Worm (Caenorhabditis elegans) whole organism, young adult: ENCODE measurements around the gene T01B4.3.
A peak's percentile ranks its signal among the peaks of the same experiment; 100 is the strongest.

ENCODE experiments used
- C06A6.2 ChIP-seq: fragments of 200-800 bp; sonication (Bioruptor generic); conservative IDR thresholded peaks from 2 replicates; pipeline ENCODE4 v1.3.6; 2022; ENCODE audit warnings: missing genetic modification characterization, missing compliant biosample characterization
- D2030.7 ChIP-seq: fragments of 200-800 bp; sonication (Bioruptor generic); IDR thresholded peaks from 2 replicates; pipeline ENCODE4 v1.3.6; 2022; ENCODE audit warnings: missing genetic modification reagents, missing genetic modification characterization, missing compliant biosample characterization
- F10E7.11 ChIP-seq: sonication (generic microtip); optimal IDR thresholded peaks from 2 replicates; lab custom pipeline; 2017; ENCODE audit warnings: mild to moderate bottlenecking, missing genetic modification characterization, moderate library complexity, missing compliant biosample characterization
- F55B11.4 ChIP-seq: sonication (generic microtip); optimal IDR thresholded peaks from 2 replicates; lab custom pipeline; 2016; ENCODE audit warnings: missing compliant biosample characterization, missing genetic modification characterization, borderline replicate concordance; ENCODE audit not compliant: insufficient read depth
- Y79H2A.3 ChIP-seq: fragments of 200-800 bp; sonication (Bioruptor generic); conservative IDR thresholded peaks from 2 replicates; pipeline ENCODE4 v1.3.6; 2022; ENCODE audit warnings: missing genetic modification reagents, missing genetic modification characterization, missing compliant biosample characterization
- ZK185.1 ChIP-seq: sonication (generic microtip); optimal IDR thresholded peaks from 2 replicates; lab custom pipeline; 2016; ENCODE audit warnings: mild to moderate bottlenecking, missing genetic modification characterization, missing compliant biosample characterization; ENCODE audit not compliant: poor library complexity, severe bottlenecking
- akir-1 ChIP-seq: fragments of 200-800 bp; sonication (Bioruptor generic); optimal IDR thresholded peaks from 2 replicates; lab custom pipeline; 2018; ENCODE audit warnings: mild to moderate bottlenecking, missing genetic modification characterization, moderate library complexity, missing compliant biosample characterization
- athp-1 ChIP-seq: sonication (generic microtip); optimal IDR thresholded peaks from 2 replicates; lab custom pipeline; 2017; ENCODE audit warnings: mild to moderate bottlenecking, missing genetic modification characterization, missing compliant biosample characterization
- cebp-1 ChIP-seq, 2 experiments: fragments of 200-800 bp in 1 of 2; sonication (Bioruptor generic) in 1 of 2; sonication (generic microtip) in 1 of 2; IDR thresholded peaks in 1 of 2; optimal IDR thresholded peaks in 1 of 2; 2 replicates each; pipeline versions ENCODE4 v1.3.6 to Lab custom; 2017 to 2022; ENCODE audit warnings: missing compliant biosample characterization in 2 of 2, missing genetic modification characterization in 2 of 2, mild to moderate bottlenecking in 1 of 2, missing genetic modification reagents in 1 of 2, moderate library complexity in 1 of 2
- ceh-100 ChIP-seq: fragments of 200-800 bp; sonication (Bioruptor generic); IDR thresholded peaks from 2 replicates; pipeline ENCODE4 v1.3.6; 2022; ENCODE audit warnings: missing genetic modification reagents, missing genetic modification characterization, missing compliant biosample characterization
- ceh-27 ChIP-seq: fragments of 200-800 bp; sonication (Bioruptor generic); optimal IDR thresholded peaks from 2 replicates; lab custom pipeline; 2018; ENCODE audit warnings: mild to moderate bottlenecking, missing genetic modification characterization, moderate library complexity, missing compliant biosample characterization
- dpff-1 ChIP-seq: sonication (generic microtip); optimal IDR thresholded peaks from 2 replicates; lab custom pipeline; 2017; ENCODE audit warnings: mild to moderate bottlenecking, missing genetic modification characterization, missing compliant biosample characterization
- egl-44 ChIP-seq: fragments of 200-800 bp; sonication (Bioruptor generic); IDR thresholded peaks from 2 replicates; pipeline ENCODE4 v1.3.6; 2022; ENCODE audit warnings: missing genetic modification reagents, missing genetic modification characterization, missing compliant biosample characterization
- gei-17 ChIP-seq: fragments of 200-800 bp; sonication (Bioruptor generic); optimal IDR thresholded peaks from 2 replicates; lab custom pipeline; 2018; ENCODE audit warnings: mild to moderate bottlenecking, missing genetic modification characterization, missing compliant biosample characterization
- hmg-1.2 ChIP-seq: fragments of 200-800 bp; sonication (Bioruptor generic); IDR thresholded peaks from 2 replicates; pipeline ENCODE4 v1.3.6; 2022; ENCODE audit warnings: missing genetic modification reagents, missing genetic modification characterization, missing compliant biosample characterization
- hrde-1 ChIP-seq: sonication (generic microtip); optimal IDR thresholded peaks from 2 replicates; lab custom pipeline; 2016; ENCODE audit warnings: missing genetic modification characterization, mild to moderate bottlenecking, missing compliant biosample characterization, moderate library complexity, missing genotype, missing genetic modification reagents, borderline replicate concordance
- let-607 ChIP-seq, 2 experiments: fragments of 200-800 bp in 1 of 2; sonication (Bioruptor generic) in 1 of 2; sonication (generic microtip) in 1 of 2; optimal IDR thresholded peaks; 2 replicates each; lab custom pipeline; 2016 to 2018; ENCODE audit warnings: mild to moderate bottlenecking in 2 of 2, missing compliant biosample characterization in 2 of 2, missing genetic modification characterization in 2 of 2, moderate library complexity in 2 of 2, missing genotype in 1 of 2
- lin-26 ChIP-seq: fragments of 200-800 bp; sonication (Bioruptor generic); IDR thresholded peaks from 2 replicates; pipeline ENCODE4 v1.3.6; 2022; ENCODE audit warnings: missing genetic modification reagents, missing genetic modification characterization, missing compliant biosample characterization
- lin-35 ChIP-seq, 3 experiments: fragments of 150-350 bp in 2 of 3; sonication (generic microtip) in 1 of 3; optimal IDR thresholded peaks; 2 replicates each; lab custom pipeline; 2014 to 2018; ENCODE audit warnings: missing biosample characterization in 3 of 3, missing genetic modification characterization in 3 of 3, missing genetic modification reagents in 3 of 3
- lin-40 ChIP-seq: sonication (generic microtip); optimal IDR thresholded peaks from 2 replicates; lab custom pipeline; 2016; ENCODE audit warnings: missing genetic modification characterization, mild to moderate bottlenecking, missing compliant biosample characterization, missing genotype, missing genetic modification reagents
- lsl-1 ChIP-seq: fragments of 200-800 bp; sonication (Bioruptor generic); optimal IDR thresholded peaks from 2 replicates; lab custom pipeline; 2018; ENCODE audit warnings: mild to moderate bottlenecking, missing genetic modification characterization, moderate library complexity, missing compliant biosample characterization
- madf-3 ChIP-seq: fragments of 200-800 bp; sonication (Bioruptor generic); IDR thresholded peaks from 2 replicates; pipeline ENCODE4 v1.3.6; 2022; ENCODE audit warnings: missing genetic modification reagents, missing genetic modification characterization, missing compliant biosample characterization
- madf-6 ChIP-seq: fragments of 200-800 bp; sonication (Bioruptor generic); IDR thresholded peaks from 2 replicates; pipeline ENCODE4 v1.3.6; 2022; ENCODE audit warnings: missing genetic modification reagents, missing genetic modification characterization, missing compliant biosample characterization
- nfyb-1 ChIP-seq: fragments of 200-800 bp; sonication (Bioruptor generic); IDR thresholded peaks from 2 replicates; pipeline ENCODE4 v1.3.6; 2022; ENCODE audit warnings: missing genetic modification reagents, missing genetic modification characterization, missing compliant biosample characterization
- pbrm-1 ChIP-seq: fragments of 200-800 bp; sonication (Bioruptor generic); IDR thresholded peaks from 2 replicates; pipeline ENCODE4 v1.3.6; 2022; ENCODE audit warnings: missing genetic modification reagents, missing genetic modification characterization, missing compliant biosample characterization
- pha-4 ChIP-seq: fragments of 150-350 bp; sonication (generic microtip); optimal IDR thresholded peaks from 2 replicates; lab custom pipeline; 2014; ENCODE audit warnings: missing biosample characterization, missing genetic modification reagents, missing genetic modification characterization
- unc-130 ChIP-seq: sonication (generic microtip); optimal IDR thresholded peaks from 2 replicates; lab custom pipeline; 2016; ENCODE audit warnings: missing genetic modification reagents, missing genetic modification characterization, missing compliant biosample characterization
- zfh-2 ChIP-seq: fragments of 200-800 bp; sonication (Bioruptor generic); conservative IDR thresholded peaks from 2 replicates; pipeline ENCODE4 v1.3.6; 2022; ENCODE audit warnings: missing genetic modification reagents, missing genetic modification characterization, missing compliant biosample characterization
- ztf-18 ChIP-seq: sonication (generic microtip); optimal IDR thresholded peaks from 2 replicates; lab custom pipeline; 2016; ENCODE audit warnings: missing genotype, mild to moderate bottlenecking, missing genetic modification characterization, missing compliant biosample characterization
- ztf-26 ChIP-seq: sonication (generic microtip); optimal IDR thresholded peaks from 2 replicates; lab custom pipeline; 2017; ENCODE audit warnings: missing genetic modification characterization, missing compliant biosample characterization
- ztf-28 ChIP-seq: fragments of 200-800 bp; sonication (Bioruptor generic); IDR thresholded peaks from 2 replicates; pipeline ENCODE4 v1.3.6; 2022; ENCODE audit warnings: missing genetic modification reagents, missing genetic modification characterization, missing compliant biosample characterization

Gene T01B4.3

ce11 chrX:16331932-16332485 lies 14.5 kb upstream of the T01B4.3 start, which contains the start of gene taf-3 (continued):
- no peak for TF ChIP-seq let-607 (tag; optimal IDR thresholded peaks at IDR 0.05; lab: Kevin White, UChicago)
- TF ChIP-seq Y79H2A.3, result no peak
- TF ChIP-seq ztf-26 (tag; lab: Kevin White, UChicago), result no peak
- TF ChIP-seq lsl-1 (GFP tag; lab: Kevin White, UChicago), result no peak
- TF ChIP-seq nfyb-1 (GFP tag; lab: Robert Waterston, UW), result no peak
- no peak for TF ChIP-seq C06A6.2 (GFP tag; lab: Robert Waterston, UW)
- no peak for TF ChIP-seq D2030.7 (GFP tag; lab: Robert Waterston, UW)
- no peak for TF ChIP-seq ZK185.1 (tag; lab: Kevin White, UChicago)
- TF ChIP-seq F55B11.4, result no peak

- no peak for TF ChIP-seq ztf-28 (GFP tag; lab: Robert Waterston, UW)
- TF ChIP-seq hmg-1.2 (GFP tag; lab: Robert Waterston, UW), result peak; percentile 96
- no peak for TF ChIP-seq dpff-1 (tag; lab: Kevin White, UChicago)
- no peak for TF ChIP-seq egl-44 (GFP tag; lab: Robert Waterston, UW)
These were observed 13.9 kb upstream of the T01B4.3 start for ce11 chrX:16331425-16331824.

DNA sequence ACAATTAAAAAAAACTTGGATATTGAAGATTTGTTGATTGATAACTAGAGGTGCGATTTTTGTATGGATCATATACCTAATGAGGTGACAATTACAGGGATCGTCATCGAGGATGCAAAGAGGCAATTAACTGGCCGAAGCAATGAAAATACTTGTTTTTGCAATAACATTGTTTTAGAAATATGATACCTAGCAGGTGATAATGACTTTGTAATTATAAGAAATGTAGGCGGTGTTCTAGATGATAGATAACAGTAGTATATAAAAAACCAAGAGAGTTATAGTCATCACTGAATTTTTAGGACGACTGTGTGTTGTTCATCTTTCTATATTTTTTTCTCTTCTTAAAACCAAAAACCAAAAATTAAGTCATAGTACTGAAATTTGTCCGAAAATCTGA lies 10.8 kb upstream of the T01B4.3 start, which contains the start of gene C11G6.2:
Gene C11G6.2 (plus strand): TSS at position 301 of the 400 bp plus-strand sequence.
- TF ChIP-seq pha-4 (tag; lab: Kevin White, UChicago) (no peak), unc-130 (no peak), gei-17 (GFP tag; lab: Kevin White, UChicago) (no peak), F10E7.11 (tag; lab: Kevin White, UChicago) (no peak), ceh-100 (GFP tag; lab: Robert Waterston, UW) (no peak), athp-1 (tag; lab: Kevin White, UChicago) (no peak), lin-35 (GFP tag; optimal IDR thresholded peaks at IDR 0.05; lab: Kevin White, UChicago) (no peak), madf-3 (GFP tag; lab: Robert Waterston, UW) (no peak), pbrm-1 (GFP tag; lab: Robert Waterston, UW) (no peak), madf-6 (GFP tag; lab: Robert Waterston, UW) (no peak), cebp-1 (GFP tag; IDR thresholded peaks at IDR 0.05; lab: Robert Waterston, UW) (no peak), cebp-1 (tag; optimal IDR thresholded peaks at IDR 0.05; lab: Kevin White, UChicago) (no peak), ztf-18 (tag; lab: Kevin White, UChicago) (no peak), zfh-2 (GFP tag; lab: Robert Waterston, UW) (no peak)

ce11 chrX:16327229-16327628 lies 9.7 kb upstream of the T01B4.3 start:
- peak; percentile 25 for TF ChIP-seq gei-17 (GFP tag; lab: Kevin White, UChicago)
- peak; percentile 36 for TF ChIP-seq lin-40 (tag; lab: Kevin White, UChicago)
- no peak for TF ChIP-seq ZK185.1 (tag; lab: Kevin White, UChicago)
- no peak for TF ChIP-seq lsl-1 (GFP tag; lab: Kevin White, UChicago)
- TF ChIP-seq hrde-1, result no peak

DNA sequence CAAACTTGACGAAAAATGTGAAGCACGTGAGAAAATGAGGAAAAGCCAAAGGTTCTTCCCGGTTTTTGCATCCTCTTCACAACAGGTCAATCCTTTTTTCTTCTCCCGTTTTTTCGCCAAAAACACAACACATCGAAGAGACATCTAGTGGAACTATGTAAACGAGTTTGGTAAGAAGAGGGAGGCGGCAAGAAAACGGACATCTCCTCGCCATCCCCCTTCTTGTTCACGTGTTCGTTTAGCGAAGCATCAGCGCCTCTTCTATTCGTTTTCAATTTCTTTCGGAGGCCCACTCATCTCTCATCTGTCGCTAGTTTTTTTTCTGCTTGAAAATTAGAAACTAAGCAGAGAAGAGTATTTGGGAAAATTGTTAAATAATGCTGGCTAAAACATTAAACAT lies 6.7 kb upstream of the T01B4.3 start:
- TF ChIP-seq akir-1 (GFP tag; lab: Kevin White, UChicago) (no peak), lin-26 (0 out of 2 replicates have a peak, but pooled peaks have one; percentile 11), ceh-27 (GFP tag; lab: Kevin White, UChicago) (peak; percentile 47)
